Worm (Caenorhabditis elegans): Measurements from ENCODE around the gene irld-15.

irld-15 gene

ce11 chrV:2303775-2304174, at the start of gene irld-15:
Gene irld-15, minus strand, starts transcription at chrV:2303875.
- TF ChIP-seq nhr-77 (tag; optimal IDR thresholded peaks at IDR 0.05), result no peak
- no peak for TF ChIP-seq ceh-82 (tag; optimal IDR thresholded peaks at IDR 0.05)
- no peak for TF ChIP-seq snpc-4 (tag; optimal IDR thresholded peaks at IDR 0.05)
- no peak for TF ChIP-seq skn-1 (tag; optimal IDR thresholded peaks at IDR 0.05)
- TF ChIP-seq sma-9 (GFP tag; optimal IDR thresholded peaks at IDR 0.05), result no peak
- TF ChIP-seq sma-9 (tag; optimal IDR thresholded peaks at IDR 0.05), result no peak
- no peak for TF ChIP-seq lin-11 (tag; optimal IDR thresholded peaks at IDR 0.05)
- TF ChIP-seq ama-1 (optimal IDR thresholded peaks at IDR 0.05), result no peak
- TF ChIP-seq nhr-23 (tag; optimal IDR thresholded peaks at IDR 0.05), result no peak
- no peak for TF ChIP-seq ceh-16 (tag; optimal IDR thresholded peaks at IDR 0.05)
- no peak for TF ChIP-seq mdl-1 (tag; optimal IDR thresholded peaks at IDR 0.05)
- TF ChIP-seq nhr-12 (tag; optimal IDR thresholded peaks at IDR 0.05), result no peak
- no peak for TF ChIP-seq fos-1 (tag; optimal IDR thresholded peaks at IDR 0.05)

ce11 chrV:2343572-2343971, 39.9 kb upstream of the irld-15 start:
- TF ChIP-seq elt-1 (tag; optimal IDR thresholded peaks at IDR 0.05) (no peak), nhr-237 (tag; optimal IDR thresholded peaks at IDR 0.05) (no peak), snpc-4 (tag; optimal IDR thresholded peaks at IDR 0.05) (no peak), dmd-4 (tag; optimal IDR thresholded peaks at IDR 0.05) (no peak)

ce11 chrV:2342083-2342482, 38.4 kb upstream of the irld-15 start:
- TF ChIP-seq gmeb-1 (tag; optimal IDR thresholded peaks at IDR 0.05) (no peak), mdl-1 (tag; optimal IDR thresholded peaks at IDR 0.05) (no peak), nhr-23 (tag; optimal IDR thresholded peaks at IDR 0.05) (no peak), unc-55 (GFP tag; optimal IDR thresholded peaks at IDR 0.05) (no peak), fos-1 (tag; optimal IDR thresholded peaks at IDR 0.05) (no peak), lsy-2 (tag; optimal IDR thresholded peaks at IDR 0.05) (no peak), crh-2 (tag; optimal IDR thresholded peaks at IDR 0.05) (no peak)

ce11 chrV:2341285-2341684, 37.6 kb upstream of the irld-15 start, which contains the start of gene irld-30:
Gene irld-30, minus strand, starts transcription at chrV:2341385.
- no peak for TF ChIP-seq nhr-25 (tag; optimal IDR thresholded peaks at IDR 0.05)
- no peak for TF ChIP-seq nhr-129 (tag; optimal IDR thresholded peaks at IDR 0.05)
- TF ChIP-seq peb-1 (tag; optimal IDR thresholded peaks at IDR 0.05), result no peak
- TF ChIP-seq ztf-11 (tag; optimal IDR thresholded peaks at IDR 0.05), result no peak
- TF ChIP-seq crh-2 (tag; optimal IDR thresholded peaks at IDR 0.05), result no peak
- no peak for TF ChIP-seq sma-9 (GFP tag; optimal IDR thresholded peaks at IDR 0.05)
- TF ChIP-seq sma-9 (tag; optimal IDR thresholded peaks at IDR 0.05), result no peak
- no peak for TF ChIP-seq ztf-4 (tag; optimal IDR thresholded peaks at IDR 0.05)
- TF ChIP-seq nhr-12 (tag; optimal IDR thresholded peaks at IDR 0.05), result no peak
- no peak for TF ChIP-seq Y55F3AM.14 (GFP tag; optimal IDR thresholded peaks at IDR 0.05)

DNA sequence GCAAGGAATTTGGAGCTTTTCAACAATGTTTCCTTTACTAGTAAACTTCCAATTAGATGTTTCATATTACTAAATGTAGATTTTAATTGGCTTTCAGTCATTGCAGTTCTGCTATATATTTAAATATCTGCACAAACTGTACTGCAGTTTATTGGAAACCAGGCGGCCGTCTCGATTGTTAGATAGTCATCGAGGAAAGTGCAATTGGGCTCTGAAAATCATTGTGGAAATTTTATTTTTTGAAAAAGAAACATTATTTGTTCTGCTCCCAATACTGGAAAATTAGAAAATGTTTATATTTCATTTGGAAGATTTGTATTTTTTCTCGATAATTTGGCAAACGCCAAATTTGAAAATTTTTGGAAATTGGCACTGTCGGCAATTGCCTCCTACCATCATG, 34.9 kb upstream of the irld-15 start, which contains the start of gene irld-29:
TSS of gene irld-29 (minus strand) at position 101 of the 400 bp plus-strand sequence.
- TF ChIP-seq ama-1 (optimal IDR thresholded peaks at IDR 0.05) (no peak), peb-1 (tag; optimal IDR thresholded peaks at IDR 0.05) (no peak), nhr-12 (tag; optimal IDR thresholded peaks at IDR 0.05) (no peak), F13H6.1 (tag; optimal IDR thresholded peaks at IDR 0.05) (no peak), mdl-1 (tag; optimal IDR thresholded peaks at IDR 0.05) (no peak), nhr-10 (tag; optimal IDR thresholded peaks at IDR 0.05) (no peak), aly-2 (tag; optimal IDR thresholded peaks at IDR 0.05) (no peak), skn-1 (tag; optimal IDR thresholded peaks at IDR 0.05) (no peak), R02D3.7 (tag; optimal IDR thresholded peaks at IDR 0.05) (no peak), mab-5 (tag; optimal IDR thresholded peaks at IDR 0.05) (no peak), ztf-11 (tag; optimal IDR thresholded peaks at IDR 0.05) (no peak), nhr-23 (tag; optimal IDR thresholded peaks at IDR 0.05) (no peak), dmd-4 (tag; optimal IDR thresholded peaks at IDR 0.05) (no peak), snpc-4 (tag; optimal IDR thresholded peaks at IDR 0.05) (no peak)

DNA sequence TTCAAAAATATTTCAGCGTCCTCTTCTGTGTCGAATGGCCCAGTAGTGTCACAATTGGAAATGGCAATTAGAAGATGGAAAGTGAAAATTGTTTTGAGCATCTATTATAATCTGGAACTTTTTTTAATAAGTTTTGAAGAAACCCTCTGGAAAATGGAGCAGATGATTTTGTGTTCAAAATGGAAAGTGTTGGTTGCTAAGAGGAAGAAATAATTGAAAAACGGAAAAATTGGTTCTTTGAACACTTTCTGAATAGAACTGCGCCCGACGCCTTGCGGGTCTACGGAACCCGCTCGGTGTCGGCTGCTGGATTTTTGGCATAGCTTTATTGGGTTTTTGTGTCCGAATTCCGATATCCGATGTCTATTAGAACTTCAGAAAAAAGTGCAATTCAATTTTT, 32.5 kb upstream of the irld-15 start, which contains the start of gene irld-28:
TSS of gene irld-28 (minus strand) at position 101 of the 400 bp plus-strand sequence.
- no peak for TF ChIP-seq nhr-129 (tag; optimal IDR thresholded peaks at IDR 0.05)
- no peak for TF ChIP-seq ztf-11 (tag; optimal IDR thresholded peaks at IDR 0.05)
- no peak for TF ChIP-seq alr-1 (tag; optimal IDR thresholded peaks at IDR 0.05)
